Fruit fly (Drosophila melanogaster) whole organism, embryonic: ENCODE measurements around the gene Tyler.
A peak's percentile ranks its signal among the peaks of the same experiment; 100 is the strongest.

Source experiments
- ATbp ChIP-seq: fragments of 200-800 bp; sonication (Bioruptor generic); optimal IDR thresholded peaks from 2 replicates; lab custom pipeline; 2017; ENCODE audit warnings: missing biosample characterization, mild to moderate bottlenecking, missing genetic modification characterization, missing genetic modification reagents
- Atf6 ChIP-seq: fragments of 200-800 bp; sonication (Bioruptor generic); IDR thresholded peaks from 2 replicates; pipeline ENCODE4 v1.3.6; 2022; ENCODE audit warnings: missing biosample characterization, missing genetic modification characterization
- Bgb ChIP-seq: fragments of 200-800 bp; sonication (Bioruptor generic); IDR thresholded peaks from 2 replicates; pipeline ENCODE4 v1.3.6; 2022; ENCODE audit warnings: missing biosample characterization, missing genetic modification characterization; ENCODE audit not compliant: partially characterized antibody
- CG10267 ChIP-seq: fragments of 200-800 bp; sonication (Bioruptor generic); optimal IDR thresholded peaks from 2 replicates; lab custom pipeline; 2018; ENCODE audit warnings: missing biosample characterization, mild to moderate bottlenecking, missing genetic modification characterization, moderate library complexity
- CG10959 ChIP-seq: fragments of 200-800 bp; sonication (Bioruptor generic); IDR thresholded peaks from 2 replicates; pipeline ENCODE4 v1.3.6; 2022; ENCODE audit warnings: missing biosample characterization, missing genetic modification characterization
- CG10979 ChIP-seq: fragments of 200-800 bp; sonication (Bioruptor generic); optimal IDR thresholded peaks from 2 replicates; lab custom pipeline; 2018; ENCODE audit warnings: missing biosample characterization, mild to moderate bottlenecking, missing genetic modification characterization, moderate library complexity
- CG13296 ChIP-seq: fragments of 200-800 bp; sonication (Bioruptor generic); optimal IDR thresholded peaks from 3 replicates; lab custom pipeline; 2018; ENCODE audit warnings: missing biosample characterization, mild to moderate bottlenecking, missing genetic modification characterization
- CG17186 ChIP-seq: fragments of 200-800 bp; sonication (Bioruptor generic); optimal IDR thresholded peaks from 3 replicates; lab custom pipeline; 2017; ENCODE audit warnings: missing biosample characterization, missing genetic modification reagents, missing genetic modification characterization
- CG18764 ChIP-seq: fragments of 200-800 bp; sonication (Bioruptor generic); optimal IDR thresholded peaks from 3 replicates; lab custom pipeline; 2016; ENCODE audit warnings: missing biosample characterization, missing genetic modification characterization
- CG31388 ChIP-seq: fragments of 200-800 bp; sonication (Bioruptor generic); optimal IDR thresholded peaks from 2 replicates; lab custom pipeline; 2016; ENCODE audit warnings: missing biosample characterization, missing genetic modification characterization
- CG34422 ChIP-seq: fragments of 200-800 bp; sonication (Bioruptor generic); IDR thresholded peaks from 3 replicates; pipeline ENCODE4 v1.3.6; 2022; ENCODE audit warnings: missing biosample characterization, missing genetic modification characterization
- CG3847 ChIP-seq: fragments of 200-800 bp; sonication (Bioruptor generic); IDR thresholded peaks from 2 replicates; pipeline ENCODE4 v1.3.6; 2022; ENCODE audit warnings: missing biosample characterization, missing genetic modification characterization
- CG4282 ChIP-seq: fragments of 200-800 bp; sonication (Bioruptor generic); optimal IDR thresholded peaks from 2 replicates; lab custom pipeline; 2016; ENCODE audit warnings: missing biosample characterization, missing genetic modification characterization
- CG4360 ChIP-seq: fragments of 200-800 bp; sonication (Bioruptor generic); IDR thresholded peaks from 2 replicates; pipeline ENCODE4 v1.3.6; 2022; ENCODE audit warnings: missing biosample characterization, missing genetic modification characterization
- CG4854 ChIP-seq: fragments of 200-800 bp; sonication (Bioruptor generic); optimal IDR thresholded peaks from 2 replicates; lab custom pipeline; 2016; ENCODE audit warnings: missing biosample characterization, missing genetic modification characterization, inconsistent platforms
- CG6791 ChIP-seq: fragments of 200-800 bp; sonication (Bioruptor generic); IDR thresholded peaks from 3 replicates; pipeline ENCODE4 v1.3.6; 2022; ENCODE audit warnings: missing biosample characterization, missing genetic modification characterization; ENCODE audit not compliant: partially characterized antibody
- CG7987 ChIP-seq: fragments of 200-800 bp; sonication (Bioruptor generic); optimal IDR thresholded peaks from 2 replicates; lab custom pipeline; 2018; ENCODE audit warnings: missing biosample characterization, mild to moderate bottlenecking, missing genetic modification characterization, moderate library complexity
- CG8478 ChIP-seq: fragments of >200 bp; optimal IDR thresholded peaks from 2 replicates; lab custom pipeline; 2018
- CG9727 ChIP-seq: fragments of 200-800 bp; sonication (Bioruptor generic); optimal IDR thresholded peaks from 3 replicates; lab custom pipeline; 2017; ENCODE audit warnings: missing biosample characterization, mild to moderate bottlenecking, missing genetic modification characterization
- CoRest ChIP-seq: fragments of 200-800 bp; sonication (Bioruptor generic); optimal IDR thresholded peaks from 3 replicates; lab custom pipeline; 2018; ENCODE audit warnings: missing biosample characterization, mild to moderate bottlenecking, missing genetic modification characterization, moderate library complexity
- Dll ChIP-seq: fragments of 200-800 bp; sonication (Bioruptor generic); IDR thresholded peaks from 4 replicates; pipeline ENCODE4 v1.3.6; 2022; ENCODE audit warnings: missing biosample characterization, missing genetic modification characterization; ENCODE audit not compliant: partially characterized antibody
- Dref ChIP-seq: fragments of 200-800 bp; sonication (Bioruptor generic); IDR thresholded peaks from 2 replicates; pipeline ENCODE4 v1.3.6; 2022; ENCODE audit warnings: missing biosample characterization, missing genetic modification characterization
- E2f2 ChIP-seq: fragments of 200-800 bp; sonication (Bioruptor generic); IDR thresholded peaks from 2 replicates; pipeline ENCODE4 v1.3.6; 2022; ENCODE audit warnings: missing biosample characterization, missing genetic modification characterization
- Ets65A ChIP-seq: fragments of 200-800 bp; sonication (Bioruptor generic); peaks from one replicate; lab custom pipeline; 2016; ENCODE audit warnings: missing biosample characterization, missing genetic modification characterization
- HLH4C ChIP-seq: fragments of 200-800 bp; sonication (Bioruptor generic); IDR thresholded peaks from 3 replicates; pipeline ENCODE4 v1.3.6; 2022; ENCODE audit warnings: missing biosample characterization, missing genetic modification characterization; ENCODE audit not compliant: partially characterized antibody
- HmgZ ChIP-seq: fragments of 200-800 bp; sonication (Bioruptor generic); optimal IDR thresholded peaks from 2 replicates; lab custom pipeline; 2018; ENCODE audit warnings: missing biosample characterization, mild to moderate bottlenecking, missing genetic modification characterization
- Med ChIP-seq: fragments of 200-800 bp; sonication (Bioruptor generic); peaks from one replicate; lab custom pipeline; 2016; ENCODE audit warnings: missing biosample characterization, missing genetic modification characterization, mild to moderate bottlenecking, inconsistent platforms, moderate library complexity
- Nf-YB ChIP-seq: fragments of 200-800 bp; sonication (Bioruptor generic); optimal IDR thresholded peaks from 3 replicates; lab custom pipeline; 2019; ENCODE audit warnings: missing biosample characterization, mild to moderate bottlenecking, missing genetic modification characterization, moderate library complexity
- Opbp ChIP-seq: fragments of 200-800 bp; sonication (Bioruptor generic); IDR thresholded peaks from 3 replicates; pipeline ENCODE4 v1.3.6; 2022; ENCODE audit warnings: missing biosample characterization, missing genetic modification characterization; ENCODE audit not compliant: partially characterized antibody
- Tbp ChIP-seq: fragments of >200 bp; optimal IDR thresholded peaks from 2 replicates; lab custom pipeline; 2018; ENCODE audit warnings: missing biosample characterization, missing genetic modification characterization
- Vsx1 ChIP-seq: fragments of 200-800 bp; sonication (Bioruptor generic); optimal IDR thresholded peaks from 2 replicates; lab custom pipeline; 2017; ENCODE audit warnings: missing biosample characterization, mild to moderate bottlenecking, missing genetic modification characterization, missing genetic modification reagents
- chm ChIP-seq: fragments of 200-800 bp; sonication (Bioruptor generic); IDR thresholded peaks from 2 replicates; pipeline ENCODE4 v1.3.6; 2022; ENCODE audit warnings: missing biosample characterization, missing genetic modification characterization
- croc ChIP-seq: fragments of 200-800 bp; sonication (Bioruptor generic); conservative IDR thresholded peaks from 3 replicates; pipeline ENCODE4 v1.3.6; 2022; ENCODE audit warnings: missing biosample characterization, missing genetic modification characterization
- fu2 ChIP-seq: fragments of 200-800 bp; sonication (Bioruptor generic); optimal IDR thresholded peaks from 2 replicates; lab custom pipeline; 2016; ENCODE audit warnings: missing biosample characterization, missing genetic modification characterization
- gcm ChIP-seq: fragments of 200-800 bp; sonication (Bioruptor generic); optimal IDR thresholded peaks from 2 replicates; lab custom pipeline; 2019; ENCODE audit warnings: missing biosample characterization, mild to moderate bottlenecking, missing genetic modification characterization, moderate library complexity
- gcm2 ChIP-seq: fragments of 200-800 bp; sonication (Bioruptor generic); optimal IDR thresholded peaks from 2 replicates; lab custom pipeline; 2016; ENCODE audit warnings: missing biosample characterization, missing genetic modification characterization
- lab ChIP-seq: fragments of 200-800 bp; sonication (Bioruptor generic); optimal IDR thresholded peaks from 3 replicates; lab custom pipeline; 2017; ENCODE audit warnings: missing biosample characterization, missing genetic modification characterization, mild to moderate bottlenecking, moderate library complexity, missing genetic modification reagents
- luna ChIP-seq: fragments of 200-800 bp; sonication (Bioruptor generic); optimal IDR thresholded peaks from 2 replicates; lab custom pipeline; 2016; ENCODE audit warnings: missing biosample characterization, missing genetic modification characterization
- mirr ChIP-seq: fragments of 200-800 bp; sonication (Bioruptor generic); optimal IDR thresholded peaks from 3 replicates; lab custom pipeline; 2018; ENCODE audit warnings: missing biosample characterization, mild to moderate bottlenecking, missing genetic modification characterization
- nerfin-2 ChIP-seq: fragments of 200-800 bp; sonication (Bioruptor generic); IDR thresholded peaks from 2 replicates; pipeline ENCODE4 v1.3.6; 2022; ENCODE audit warnings: missing biosample characterization, missing genetic modification characterization; ENCODE audit not compliant: partially characterized antibody
- otp ChIP-seq: fragments of 200-800 bp; sonication (Bioruptor generic); IDR thresholded peaks from 3 replicates; pipeline ENCODE4, ENCODE4 v1.3.6; 2022; ENCODE audit warnings: missing biosample characterization, missing genetic modification characterization
- phol ChIP-seq: fragments of 200-800 bp; sonication (Bioruptor generic); optimal IDR thresholded peaks from 3 replicates; lab custom pipeline; 2018; ENCODE audit warnings: missing biosample characterization, mild to moderate bottlenecking, missing genetic modification characterization, moderate library complexity
- sd ChIP-seq: fragments of 200-800 bp; sonication (Bioruptor generic); optimal IDR thresholded peaks from 3 replicates; lab custom pipeline; 2018; ENCODE audit warnings: missing biosample characterization, mild to moderate bottlenecking, missing genetic modification characterization, moderate library complexity
- sens ChIP-seq: fragments of 200-800 bp; sonication (Bioruptor generic); peaks from one replicate; lab custom pipeline; 2016; ENCODE audit warnings: missing biosample characterization, missing genetic modification characterization
- seq ChIP-seq: fragments of 200-800 bp; sonication (Bioruptor generic); IDR thresholded peaks from 2 replicates; pipeline ENCODE4 v1.3.6; 2022; ENCODE audit warnings: missing biosample characterization, missing genetic modification characterization
- sna ChIP-seq: fragments of 200-800 bp; sonication (Bioruptor generic); IDR thresholded peaks from 2 replicates; pipeline ENCODE4 v1.3.6; 2022; ENCODE audit warnings: missing biosample characterization, missing genetic modification characterization; ENCODE audit not compliant: partially characterized antibody
- stc ChIP-seq: fragments of 200-800 bp; sonication (Bioruptor generic); IDR thresholded peaks from 2 replicates; pipeline ENCODE4 v1.3.6; 2022; ENCODE audit warnings: missing biosample characterization, missing genetic modification characterization
- tgo ChIP-seq: fragments of 200-800 bp; sonication (Bioruptor generic); IDR thresholded peaks from 3 replicates; pipeline ENCODE4 v1.3.6; 2022; ENCODE audit warnings: missing biosample characterization, missing genetic modification characterization
- tna ChIP-seq: fragments of 200-800 bp; sonication (Bioruptor generic); IDR thresholded peaks from 2 replicates; pipeline ENCODE4 v1.3.6; 2022; ENCODE audit warnings: missing biosample characterization, missing genetic modification characterization; ENCODE audit not compliant: partially characterized antibody
- unc-4 ChIP-seq: fragments of 200-800 bp; sonication (Bioruptor generic); IDR thresholded peaks from 2 replicates; pipeline ENCODE4 v1.3.6; 2022; ENCODE audit warnings: missing biosample characterization, missing genetic modification characterization; ENCODE audit not compliant: partially characterized antibody

Tyler gene

DNA sequence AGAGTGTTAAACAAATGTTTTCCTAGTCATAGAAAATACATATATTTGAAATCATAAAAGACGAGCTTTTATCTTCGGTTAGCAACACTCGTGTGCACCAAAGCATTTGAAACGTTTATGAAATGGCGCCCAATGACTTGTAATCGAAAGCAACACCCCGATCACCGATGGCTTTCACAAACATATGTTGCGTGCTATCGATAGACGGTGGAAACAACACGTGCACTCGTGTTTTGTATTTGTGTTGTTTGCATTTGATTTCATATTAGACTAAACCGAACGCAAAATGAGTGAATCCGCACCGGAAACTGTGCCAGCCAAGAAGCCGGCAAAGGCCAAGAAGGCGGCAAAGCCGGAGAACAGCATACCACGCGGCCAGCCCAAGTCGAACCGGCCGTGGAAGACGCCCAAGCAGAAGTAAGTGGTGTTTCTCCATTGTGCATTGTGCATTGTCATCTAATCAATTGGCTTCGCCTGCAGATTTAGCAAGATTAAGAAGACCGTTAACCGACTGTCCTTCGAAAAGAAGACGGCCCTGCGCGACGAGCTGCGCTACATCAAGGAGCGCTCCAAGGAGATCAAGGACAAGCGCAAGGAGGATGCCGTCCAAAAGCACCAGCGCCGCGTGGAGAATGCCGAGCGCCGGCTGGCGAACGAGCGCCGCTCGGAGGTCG, 4.8 kb downstream of the Tyler start, which contains the start of gene CG14210 (continued):
- TF ChIP-seq Med (GFP tag; lab: Kevin White, UChicago) = peak; percentile 7
- TF ChIP-seq Bgb (GFP tag; lab: Robert Waterston, UW) = peak; percentile 71
- no peak for TF ChIP-seq CG18764 (GFP tag; lab: Kevin White, UChicago)
- TF ChIP-seq CG10979 (tag; lab: Kevin White, UChicago) = no peak
- TF ChIP-seq CG6791 (GFP tag; lab: Robert Waterston, UW) = peak; percentile 75; the same call in 2 of the 3 replicates
- TF ChIP-seq gcm2 (GFP tag; lab: Kevin White, UChicago) = no peak
- TF ChIP-seq otp (GFP tag; lab: Robert Waterston, UW) = no peak
- peak; percentile 56; the same call in 1 of the 2 replicates for TF ChIP-seq nerfin-2 (GFP tag; lab: Robert Waterston, UW)
- TF ChIP-seq Dll = peak; percentile 62; the same call in 3 of the 4 replicates
- TF ChIP-seq stc (GFP tag; lab: Robert Waterston, UW) = no peak
- TF ChIP-seq ATbp (GFP tag; lab: Kevin White, UChicago) = no peak
- TF ChIP-seq sens (GFP tag; lab: Kevin White, UChicago) = peak; percentile 19
- TF ChIP-seq CG34422 = no peak; the same call in 2 of the 3 replicates
- peak; percentile 8 for TF ChIP-seq mirr (GFP tag; lab: Kevin White, UChicago)
- TF ChIP-seq unc-4 (GFP tag; lab: Robert Waterston, UW) = peak; percentile 64
- TF ChIP-seq sna (GFP tag; lab: Robert Waterston, UW) = peak; percentile 44; the same call in 1 of the 2 replicates
- TF ChIP-seq CoRest (tag; lab: Kevin White, UChicago) = no peak
- TF ChIP-seq CG3847 (GFP tag; lab: Robert Waterston, UW) = no peak
- peak; percentile 37 for TF ChIP-seq CG17186 (GFP tag; lab: Kevin White, UChicago)
- no peak for TF ChIP-seq CG13296 (GFP tag; lab: Kevin White, UChicago)
- no peak for TF ChIP-seq CG8478 (lab: Kevin White, UChicago)
- TF ChIP-seq tgo (GFP tag; lab: Robert Waterston, UW) = no peak
- TF ChIP-seq E2f2 (GFP tag; lab: Robert Waterston, UW) = peak; percentile 91
- no peak for TF ChIP-seq seq (GFP tag; lab: Robert Waterston, UW)
- peak; percentile 7 for TF ChIP-seq HmgZ (tag; lab: Kevin White, UChicago)
- peak; percentile 2 for TF ChIP-seq CG7987 (GFP tag; lab: Kevin White, UChicago)
- TF ChIP-seq CG9727 (GFP tag; lab: Kevin White, UChicago) = no peak
- no peak for TF ChIP-seq CG4854
- TF ChIP-seq Ets65A (GFP tag; lab: Kevin White, UChicago) = no peak
- TF ChIP-seq CG4360 = no peak
- TF ChIP-seq luna = no peak
- no peak for TF ChIP-seq CG10959 (GFP tag; lab: Robert Waterston, UW)
- TF ChIP-seq Opbp (GFP tag; lab: Robert Waterston, UW) = peak; percentile 72; the same call in 2 of the 3 replicates
- TF ChIP-seq Atf6 (GFP tag; lab: Robert Waterston, UW) = no peak
- TF ChIP-seq Vsx1 (GFP tag; lab: Kevin White, UChicago) = no peak
- no peak for TF ChIP-seq gcm (GFP tag; lab: Kevin White, UChicago)
- peak; percentile 84 for TF ChIP-seq HLH4C (GFP tag; lab: Robert Waterston, UW)
- TF ChIP-seq chm (GFP tag; lab: Robert Waterston, UW) = no peak
- no peak for TF ChIP-seq fu2 (GFP tag; lab: Kevin White, UChicago)
- peak; percentile 9 for TF ChIP-seq CG10267 (tag; lab: Kevin White, UChicago)
- no peak for TF ChIP-seq Tbp (GFP tag; lab: Kevin White, UChicago)
- TF ChIP-seq phol (tag; lab: Kevin White, UChicago) = no peak
- TF ChIP-seq CG31388 (GFP tag; lab: Kevin White, UChicago) = no peak
- TF ChIP-seq sd (tag; lab: Kevin White, UChicago) = no peak
- TF ChIP-seq croc = no peak
- TF ChIP-seq Dref (GFP tag; lab: Robert Waterston, UW) = peak; percentile 84
- TF ChIP-seq CG4282 (GFP tag; lab: Kevin White, UChicago) = no peak
- no peak for TF ChIP-seq lab (GFP tag; lab: Kevin White, UChicago)
- no peak for TF ChIP-seq Nf-YB (GFP tag; lab: Kevin White, UChicago)
- peak; percentile 83 for TF ChIP-seq tna (GFP tag; lab: Robert Waterston, UW)
